In genomic region chr3L:9063607-9064006, dm6 we compare ENCODE assay signal across 4 fruit fly cellular contexts.
TF ChIP-seq lines count a peak whose summit lies in the region.

No protein-coding gene starts in this region.

- TF ChIP-seq CTCF in whole organism, embryonic (GFP tag; optimal IDR thresholded peaks at IDR 0.05; lab: Kevin White, UChicago): no peak

TF ChIP-seq in whole organism, adult, 20 proteins besides CTCF, POLR2A, EP300 and RAD21:
- peak; percentile 53 for TF ChIP-seq Mnt (GFP tag; optimal IDR thresholded peaks at IDR 0.05; lab: Kevin White, UChicago)
- no peak for TF ChIP-seq Hr96 (GFP tag; optimal IDR thresholded peaks at IDR 0.05; lab: Kevin White, UChicago)
- peak; percentile 69 for TF ChIP-seq kay (GFP tag; lab: Kevin White, UChicago; ENCODE audit: borderline replicate concordance)
- peak; percentile 65 for TF ChIP-seq cic (GFP tag; optimal IDR thresholded peaks at IDR 0.05; lab: Kevin White, UChicago)

TF ChIP-seq in whole organism, embryonic, 481 proteins besides CTCF, POLR2A, EP300 and RAD21:
- no peak for TF ChIP-seq E2f1 (GFP tag; IDR thresholded peaks at IDR 0.05; lab: Robert Waterston, UW)
- peak; percentile 27 for TF ChIP-seq exex (tag; optimal IDR thresholded peaks at IDR 0.05; lab: Kevin White, UChicago)
- 0 out of 2 replicates have a peak, but pooled peaks have one; percentile 3 for TF ChIP-seq ranshi (GFP tag; IDR thresholded peaks at IDR 0.05; lab: Robert Waterston, UW)

TF ChIP-seq in whole organism, prepupa, 60 proteins besides CTCF, POLR2A, EP300 and RAD21:
- TF ChIP-seq Eip93F (GFP tag; optimal IDR thresholded peaks at IDR 0.05; lab: Kevin White, UChicago) (no peak), svp (GFP tag; lab: Kevin White, UChicago) (no peak), vri (GFP tag; optimal IDR thresholded peaks at IDR 0.05; lab: Kevin White, UChicago) (peak; percentile 11)

TF ChIP-seq in whole organism, wandering third instar larva, 38 proteins besides CTCF, POLR2A, EP300 and RAD21:
- TF ChIP-seq Hr78 (GFP tag; optimal IDR thresholded peaks at IDR 0.05; lab: Kevin White, UChicago) (no peak), Jra (GFP tag; optimal IDR thresholded peaks at IDR 0.05; lab: Kevin White, UChicago) (no peak), CG9705 (GFP tag; optimal IDR thresholded peaks at IDR 0.05; lab: Kevin White, UChicago) (no peak), jim (GFP tag; optimal IDR thresholded peaks at IDR 0.05; lab: Kevin White, UChicago) (no peak), CrebA (GFP tag; optimal IDR thresholded peaks at IDR 0.05; lab: Kevin White, UChicago; ENCODE audit: borderline replicate concordance) (peak; percentile 16), pan (optimal IDR thresholded peaks at IDR 0.05; lab: Kevin White, UChicago) (no peak), woc (GFP tag; optimal IDR thresholded peaks at IDR 0.05; lab: Kevin White, UChicago) (no peak), dsf (GFP tag; optimal IDR thresholded peaks at IDR 0.05; lab: Kevin White, UChicago; ENCODE audit: borderline replicate concordance) (no peak)
